Worm (Caenorhabditis elegans): ENCODE data around the gene vps-60.

DNA sequence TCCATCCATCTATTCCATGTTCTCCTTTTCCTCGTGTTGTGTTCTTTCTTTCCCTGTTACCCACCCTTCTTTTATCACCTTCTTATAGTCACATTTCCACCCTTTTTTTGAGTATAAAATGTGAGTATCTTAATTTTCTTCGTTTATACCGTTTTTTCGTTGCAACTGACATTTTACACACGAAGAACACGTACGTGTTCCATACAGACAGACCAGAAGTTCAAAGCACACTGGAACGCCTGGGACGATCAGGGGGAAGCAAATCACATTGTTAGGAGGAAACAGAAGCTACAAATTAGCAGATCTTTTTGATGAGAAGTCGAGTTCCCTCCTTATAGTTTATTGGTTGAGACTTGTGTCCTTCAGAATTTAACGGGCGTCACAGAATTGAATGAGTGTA is 9.8 kb upstream of the vps-60 start:
- no peak for TF ChIP-seq egl-27 (tag; optimal IDR thresholded peaks at IDR 0.05)
- TF ChIP-seq mab-5 (tag; optimal IDR thresholded peaks at IDR 0.05), result no peak
- no peak for TF ChIP-seq lin-11 (tag; optimal IDR thresholded peaks at IDR 0.05)
- TF ChIP-seq Y55F3AM.14 (GFP tag; optimal IDR thresholded peaks at IDR 0.05), result no peak
- TF ChIP-seq nhr-25 (tag; optimal IDR thresholded peaks at IDR 0.05), result no peak
- TF ChIP-seq lsy-2 (tag; optimal IDR thresholded peaks at IDR 0.05), result no peak
- no peak for TF ChIP-seq snpc-4 (tag; optimal IDR thresholded peaks at IDR 0.05)
- TF ChIP-seq ztf-4 (tag; optimal IDR thresholded peaks at IDR 0.05), result no peak
- no peak for TF ChIP-seq ama-1 (optimal IDR thresholded peaks at IDR 0.05)
- no peak for TF ChIP-seq fos-1 (tag; optimal IDR thresholded peaks at IDR 0.05)
- TF ChIP-seq lin-13 (GFP tag; optimal IDR thresholded peaks at IDR 0.05), result no peak
- no peak for TF ChIP-seq aly-2 (tag; optimal IDR thresholded peaks at IDR 0.05)
